Worm (Caenorhabditis elegans): ENCODE data around the gene F46B3.23.

The F46B3.23 gene

DNA sequence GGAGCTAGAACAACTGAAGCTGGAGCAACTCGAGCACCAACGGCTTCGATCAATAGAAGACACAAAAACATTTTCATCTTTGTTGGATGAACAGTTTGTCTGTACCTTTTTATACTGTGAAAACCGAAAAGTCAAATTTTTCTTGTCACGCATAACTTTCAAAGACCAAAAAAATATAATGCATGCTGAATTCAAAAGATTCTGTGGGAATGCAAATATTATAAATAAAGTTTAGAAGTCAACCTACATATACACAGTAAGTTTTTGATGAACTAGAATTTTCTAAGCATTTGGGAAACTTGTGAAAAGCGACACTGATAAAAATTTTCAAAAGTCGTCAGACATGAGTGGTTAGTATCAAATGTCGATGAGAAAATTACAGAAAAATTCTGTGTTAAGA lies 27.1 kb upstream of the F46B3.23 start, which contains the start of gene F46B3.15:
TSS of gene F46B3.15 (minus strand) at position 101 of the 400 bp plus-strand sequence.
- no peak for TF ChIP-seq nhr-76 (tag; optimal IDR thresholded peaks at IDR 0.05)
- no peak for TF ChIP-seq mdl-1 (tag; optimal IDR thresholded peaks at IDR 0.05)
- TF ChIP-seq ceh-88 (GFP tag; IDR thresholded peaks at IDR 0.05): no peak
- TF ChIP-seq dsc-1 (tag; optimal IDR thresholded peaks at IDR 0.05): no peak
- no peak for TF ChIP-seq irx-1 (tag; optimal IDR thresholded peaks at IDR 0.05)
- no peak for TF ChIP-seq blmp-1 (tag; optimal IDR thresholded peaks at IDR 0.05)
- no peak for TF ChIP-seq alr-1 (tag; optimal IDR thresholded peaks at IDR 0.05; ENCODE audit: borderline replicate concordance)
- TF ChIP-seq nhr-28 (tag; optimal IDR thresholded peaks at IDR 0.05): no peak
- no peak for TF ChIP-seq snu-23 (GFP tag; optimal IDR thresholded peaks at IDR 0.05)
- no peak for TF ChIP-seq dpl-1 (GFP tag; optimal IDR thresholded peaks at IDR 0.05)
- no peak for TF ChIP-seq ceh-8 (GFP tag; optimal IDR thresholded peaks at IDR 0.05)
- no peak for TF ChIP-seq fkh-10 (GFP tag; optimal IDR thresholded peaks at IDR 0.05)
- TF ChIP-seq ztf-11 (tag; optimal IDR thresholded peaks at IDR 0.05): no peak
- TF ChIP-seq C34B4.2 (tag; optimal IDR thresholded peaks at IDR 0.05): no peak
- TF ChIP-seq ets-5 (GFP tag; IDR thresholded peaks at IDR 0.05): no peak
- no peak for TF ChIP-seq mep-1 (tag; optimal IDR thresholded peaks at IDR 0.05)
- TF ChIP-seq isw-1 (GFP tag; IDR thresholded peaks at IDR 0.05): no peak
- TF ChIP-seq ceh-82 (tag; optimal IDR thresholded peaks at IDR 0.05): no peak

DNA sequence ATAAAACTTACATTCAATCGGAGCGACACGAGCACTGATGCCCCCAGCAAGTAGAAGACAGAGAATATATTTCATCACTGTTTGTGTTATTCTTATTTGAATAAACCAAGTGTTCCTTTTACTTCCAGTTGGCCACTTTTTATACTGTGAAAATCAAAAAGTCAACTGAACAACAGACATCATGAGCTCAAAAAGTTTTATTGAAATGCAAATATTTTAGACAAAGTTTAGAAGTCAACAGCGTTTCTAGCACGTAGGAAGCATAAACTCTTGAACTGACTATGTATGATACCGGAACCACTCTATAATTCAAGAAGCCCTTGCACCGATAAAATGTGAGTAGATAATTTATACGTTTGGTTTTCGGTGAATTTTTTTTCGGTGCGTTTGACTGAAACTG lies 24.7 kb upstream of the F46B3.23 start, which contains the start of gene F46B3.14:
TSS of gene F46B3.14 (minus strand) at position 101 of the 400 bp plus-strand sequence.
- no peak for TF ChIP-seq elt-2 (tag; optimal IDR thresholded peaks at IDR 0.05)
- TF ChIP-seq unc-62 (GFP tag; optimal IDR thresholded peaks at IDR 0.05): no peak
- TF ChIP-seq mab-9 (GFP tag; IDR thresholded peaks at IDR 0.05): no peak

DNA sequence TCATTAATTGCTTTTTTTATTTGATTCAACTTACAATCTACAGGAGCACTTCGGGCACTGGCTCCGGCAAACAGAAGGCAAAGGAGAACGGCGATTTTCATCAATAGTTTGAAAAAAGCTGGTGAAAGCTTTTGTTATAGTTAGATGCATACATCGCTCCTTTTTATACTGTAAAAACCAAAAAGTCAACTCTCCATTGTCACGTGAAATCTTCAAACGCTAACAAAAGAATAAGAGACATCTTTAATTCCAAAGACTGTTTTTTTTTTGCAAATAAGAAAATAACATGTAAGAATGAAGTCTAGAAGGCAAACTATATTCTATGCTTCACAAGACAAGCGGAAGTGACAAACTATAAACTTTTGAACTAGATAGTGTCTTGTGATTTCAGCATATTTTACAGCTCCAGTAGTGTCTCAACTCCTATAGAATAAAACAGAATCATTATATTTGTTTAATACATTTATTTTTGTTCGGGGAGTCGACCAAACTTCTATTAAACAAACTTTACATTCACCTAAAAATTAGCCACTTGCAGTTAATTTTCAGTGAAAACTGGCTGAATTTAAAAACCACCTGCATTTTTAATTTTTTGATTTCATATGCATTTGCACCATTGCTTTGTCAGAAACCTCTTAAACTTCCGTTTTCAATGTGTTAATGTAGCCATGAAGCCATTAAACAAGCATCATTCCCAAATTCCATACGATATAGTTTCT lies 19.7 kb upstream of the F46B3.23 start, which contains the start of the genes F46B3.9 and srz-18:
TSS of gene F46B3.9 (minus strand) at position 101 of the 719 bp plus-strand sequence.
TSS of gene srz-18 (plus strand) at position 669 of the 719 bp plus-strand sequence.
- no peak for TF ChIP-seq xbp-1 (tag; optimal IDR thresholded peaks at IDR 0.05)
- no peak for TF ChIP-seq ceh-90 (tag; optimal IDR thresholded peaks at IDR 0.05)
- no peak for TF ChIP-seq irx-1 (tag; optimal IDR thresholded peaks at IDR 0.05)
- no peak for TF ChIP-seq F16B12.6 (tag; optimal IDR thresholded peaks at IDR 0.05)
- no peak for TF ChIP-seq nhr-47 (tag; optimal IDR thresholded peaks at IDR 0.05)
- TF ChIP-seq swsn-7 (tag; optimal IDR thresholded peaks at IDR 0.05): no peak
- TF ChIP-seq elt-2 (tag; optimal IDR thresholded peaks at IDR 0.05): no peak
- no peak for TF ChIP-seq aha-1 (tag; optimal IDR thresholded peaks at IDR 0.05)
- TF ChIP-seq mep-1 (tag; optimal IDR thresholded peaks at IDR 0.05): no peak
- TF ChIP-seq egl-13 (tag; optimal IDR thresholded peaks at IDR 0.05): no peak
- TF ChIP-seq efl-1 (optimal IDR thresholded peaks at IDR 0.05): no peak
- no peak for TF ChIP-seq efl-1 (GFP tag; optimal IDR thresholded peaks at IDR 0.05 in 1 of 2)
- no peak for TF ChIP-seq nhr-237 (tag; optimal IDR thresholded peaks at IDR 0.05)
- no peak for TF ChIP-seq nhr-20 (tag; optimal IDR thresholded peaks at IDR 0.05)
- TF ChIP-seq mdl-1 (tag; optimal IDR thresholded peaks at IDR 0.05): no peak
- TF ChIP-seq mef-2 (tag; optimal IDR thresholded peaks at IDR 0.05): no peak
- no peak for TF ChIP-seq grh-1 (GFP tag; IDR thresholded peaks at IDR 0.05)

DNA sequence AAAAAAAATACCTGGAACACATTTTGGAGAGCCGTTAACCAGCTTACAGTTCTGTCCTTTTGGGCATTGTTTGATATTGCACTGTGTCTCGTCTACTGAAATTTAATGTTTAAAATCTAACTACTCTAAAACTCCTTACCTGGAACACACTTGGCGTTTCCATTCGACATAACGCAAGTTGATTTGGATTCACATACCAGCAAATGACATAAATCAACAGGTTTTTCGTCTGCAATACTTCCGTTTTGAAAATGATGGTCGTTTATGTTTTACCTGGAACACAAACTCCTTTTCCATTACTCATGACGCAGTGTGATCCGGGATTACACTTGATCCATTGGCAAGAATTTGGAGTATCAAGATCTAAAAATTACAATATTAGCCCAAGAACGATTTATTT lies 18.7 kb upstream of the F46B3.23 start:
- TF ChIP-seq nhr-84 (tag; optimal IDR thresholded peaks at IDR 0.05) (no peak), blmp-1 (tag; optimal IDR thresholded peaks at IDR 0.05) (no peak), F16B12.6 (tag; optimal IDR thresholded peaks at IDR 0.05) (no peak), Y116A8C.19 (tag; optimal IDR thresholded peaks at IDR 0.05; ENCODE audit: borderline replicate concordance) (no peak), fkh-10 (GFP tag; optimal IDR thresholded peaks at IDR 0.05) (no peak), hlh-4 (tag; optimal IDR thresholded peaks at IDR 0.05) (no peak)
